Worm (Caenorhabditis elegans) whole organism, L3 larva: ENCODE measurements around the gene nape-2.

Experiments
- aly-2 ChIP-seq: fragments of 150-350 bp; optimal IDR thresholded peaks from 2 replicates; lab custom pipeline; 2014; ENCODE audit warnings: missing biosample characterization, missing genetic modification characterization
- elt-1 ChIP-seq: fragments of 150-350 bp; optimal IDR thresholded peaks from 2 replicates; lab custom pipeline; 2014; ENCODE audit warnings: missing biosample characterization, missing genetic modification characterization
- elt-3 ChIP-seq, 3 experiments: fragments of 150-350 bp in 1 of 3; sonication (generic microtip) in 2 of 3; optimal IDR thresholded peaks; 2 replicates in 2 of 3; 4 replicates in 1 of 3; lab custom pipeline; 2014 to 2017; ENCODE audit warnings: missing biosample characterization in 3 of 3, missing genetic modification characterization in 3 of 3
- mdl-1 ChIP-seq: fragments of 150-350 bp; optimal IDR thresholded peaks from 2 replicates; lab custom pipeline; 2014; ENCODE audit warnings: missing biosample characterization, missing genetic modification characterization
- nhr-11 ChIP-seq: fragments of 150-350 bp; optimal IDR thresholded peaks from 2 replicates; lab custom pipeline; 2014; ENCODE audit warnings: missing biosample characterization, missing genetic modification characterization
- nhr-237 ChIP-seq: fragments of 150-350 bp; optimal IDR thresholded peaks from 2 replicates; lab custom pipeline; 2014; ENCODE audit warnings: missing biosample characterization, missing genetic modification characterization
- snpc-4 ChIP-seq: fragments of 150-350 bp; optimal IDR thresholded peaks from 2 replicates; lab custom pipeline; 2014; ENCODE audit warnings: missing biosample characterization, missing genetic modification characterization

- no peak for TF ChIP-seq snpc-4 (tag; lab: Kevin White, UChicago)
- TF ChIP-seq nhr-237 (tag; lab: Kevin White, UChicago), result no peak
- TF ChIP-seq elt-1, result no peak
- TF ChIP-seq mdl-1 (tag; lab: Kevin White, UChicago), result no peak
- no peak for TF ChIP-seq nhr-11
- no peak for TF ChIP-seq aly-2 (tag; lab: Kevin White, UChicago)
- no peak for TF ChIP-seq elt-3 (tag; optimal IDR thresholded peaks at IDR 0.05; lab: Kevin White, UChicago)
Measured at ce11 chrIV:3745806-3746205, 7.1 kb upstream of the nape-2 start.
